Fruit fly (Drosophila melanogaster): ENCODE results near the gene CG13919.
A peak's percentile ranks its signal among the peaks of the same experiment; 100 is the strongest.

The CG13919 gene

DNA sequence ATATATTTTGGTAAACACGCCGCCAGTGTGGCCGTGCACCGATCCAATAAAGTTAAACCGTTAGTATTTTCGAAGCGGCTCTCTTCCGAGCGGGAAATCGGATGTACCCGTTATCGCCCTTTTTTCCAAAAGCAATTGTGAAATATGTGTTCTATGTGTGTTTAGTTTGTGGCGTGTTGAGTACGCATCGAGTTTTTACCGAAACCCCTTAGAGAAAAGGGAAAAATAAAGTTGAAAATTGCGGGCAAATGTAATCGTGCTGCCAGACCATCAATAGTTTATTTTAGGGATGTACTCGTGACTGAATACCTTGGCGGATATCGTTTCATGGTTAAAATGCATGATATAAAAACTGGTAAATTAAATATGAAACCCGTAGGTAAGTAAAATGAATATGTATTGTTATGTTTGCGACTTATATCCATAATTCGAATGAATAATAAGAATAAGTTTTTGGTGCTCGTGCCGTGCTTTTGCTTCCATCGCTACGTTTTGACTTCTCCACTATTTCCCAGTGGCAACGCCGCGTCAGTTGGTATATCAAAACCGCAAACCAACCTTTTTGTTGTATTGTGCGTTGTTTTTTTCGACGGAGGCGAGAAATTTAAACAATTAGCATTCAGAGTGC is 6.0 kb upstream of the CG13919 start, which contains the start of the genes Mettl2 and Bgb (continued):
- TF ChIP-seq Atf-2 (GFP tag; optimal IDR thresholded peaks at IDR 0.05) (peak; percentile 64), CG34224 (GFP tag; IDR thresholded peaks at IDR 0.05; ENCODE audit: partially characterized antibody) (peak; percentile 70), CG17829 (tag; optimal IDR thresholded peaks at IDR 0.05) (peak; percentile 77), gsb (GFP tag; IDR thresholded peaks at IDR 0.05) (no peak), Usf (GFP tag; optimal IDR thresholded peaks at IDR 0.05) (peak; percentile 52), CG10209 (GFP tag; optimal IDR thresholded peaks at IDR 0.05) (peak; percentile 55), zen (tag; optimal IDR thresholded peaks at IDR 0.05) (peak; percentile 74), CG6813 (GFP tag; optimal IDR thresholded peaks at IDR 0.05) (no peak), croc (GFP tag; conservative IDR thresholded peaks at IDR 0.05) (peak; percentile 67), slbo (GFP tag; IDR thresholded peaks at IDR 0.05) (peak; percentile 89), lola (GFP tag; optimal IDR thresholded peaks at IDR 0.05) (peak in 1 of 3 experiments; percentile 72), pb (GFP tag; optimal IDR thresholded peaks at IDR 0.05) (peak; percentile 46), gcm (GFP tag; optimal IDR thresholded peaks at IDR 0.05) (peak; percentile 31), pfk (GFP tag; optimal IDR thresholded peaks at IDR 0.05) (no peak), H15 (GFP tag; IDR thresholded peaks at IDR 0.05) (peak; percentile 85), CG12155 (GFP tag; optimal IDR thresholded peaks at IDR 0.05) (peak; percentile 81), nom (GFP tag; optimal IDR thresholded peaks at IDR 0.05) (peak; percentile 9), corto (GFP tag; optimal IDR thresholded peaks at IDR 0.05) (no peak), inv (GFP tag; IDR thresholded peaks at IDR 0.05; ENCODE audit: partially characterized antibody) (peak; percentile 84), Sry-δ (GFP tag; optimal IDR thresholded peaks at IDR 0.05) (peak; percentile 96), schlank (tag; optimal IDR thresholded peaks at IDR 0.05) (peak; percentile 46), MTF-1 (GFP tag; optimal IDR thresholded peaks at IDR 0.05; ENCODE audit: borderline replicate concordance) (no peak), CG3726 (GFP tag; IDR thresholded peaks at IDR 0.05) (peak; percentile 76; the same call in 2 of the 3 replicates), run (tag; optimal IDR thresholded peaks at IDR 0.05) (peak; percentile 81), CG3281 (GFP tag; optimal IDR thresholded peaks at IDR 0.05) (peak; percentile 63), CG7839 (tag; optimal IDR thresholded peaks at IDR 0.05) (peak; percentile 84), tap (tag; optimal IDR thresholded peaks at IDR 0.05) (no peak), Hr78 (GFP tag; optimal IDR thresholded peaks at IDR 0.05) (no peak), HmgD (GFP tag; optimal IDR thresholded peaks at IDR 0.05) (peak; percentile 53), sug (tag; optimal IDR thresholded peaks at IDR 0.05) (peak; percentile 76), CG32532 (GFP tag; IDR thresholded peaks at IDR 0.05) (peak; percentile 83), cas (GFP tag; IDR thresholded peaks at IDR 0.05) (peak; percentile 75), CG13424 (tag; optimal IDR thresholded peaks at IDR 0.05) (peak; percentile 76), chinmo (GFP tag; IDR thresholded peaks at IDR 0.05; ENCODE audit: partially characterized antibody) (no peak), unpg (GFP tag; optimal IDR thresholded peaks at IDR 0.05) (peak; percentile 71), ewg (GFP tag; optimal IDR thresholded peaks at IDR 0.05) (peak; percentile 29), sob (GFP tag; IDR thresholded peaks at IDR 0.05) (peak; percentile 82), Ssrp (tag; optimal IDR thresholded peaks at IDR 0.05) (peak; percentile 73), bcd (GFP tag; optimal IDR thresholded peaks at IDR 0.05) (peak; percentile 75), CG11723 (GFP tag; optimal IDR thresholded peaks at IDR 0.05) (no peak), crol (GFP tag; IDR thresholded peaks at IDR 0.05) (no peak), Hmx (GFP tag; optimal IDR thresholded peaks at IDR 0.05) (no peak), CG17186 (GFP tag; optimal IDR thresholded peaks at IDR 0.05) (peak; percentile 53), CG14710 (tag; optimal IDR thresholded peaks at IDR 0.05) (peak; percentile 89), exex (tag; optimal IDR thresholded peaks at IDR 0.05) (no peak), Lim3 (GFP tag; IDR thresholded peaks at IDR 0.05) (no peak), Myb (GFP tag; optimal IDR thresholded peaks at IDR 0.05) (peak; percentile 80), CG17361 (GFP tag; IDR thresholded peaks at IDR 0.05) (peak; percentile 91)
